Fruit fly (Drosophila melanogaster): Measurements from ENCODE around the gene Sqor.

- TF ChIP-seq psq (optimal IDR thresholded peaks at IDR 0.05): no peak
- TF ChIP-seq h (optimal IDR thresholded peaks at IDR 0.05): no peak
- TF ChIP-seq Myc (optimal IDR thresholded peaks at IDR 0.05): no peak
- TF ChIP-seq insv (optimal IDR thresholded peaks at IDR 0.05): no peak
- no peak for TF ChIP-seq Sin3A (optimal IDR thresholded peaks at IDR 0.05)
- TF ChIP-seq ttk (optimal IDR thresholded peaks at IDR 0.05): no peak
Measured at dm6 chr3L:4267403-4267802, 27.4 kb downstream of the Sqor start, which contains the start of gene CG33764.

Data from Kc167 (cell line).